Fruit fly (Drosophila melanogaster) whole organism, adult: Measurements from ENCODE around the gene CG33235.

Experiments used
- CG12768 ChIP-seq: fragments of 200-800 bp; sonication (Bioruptor generic); optimal IDR thresholded peaks from 2 replicates; lab custom pipeline; 2017; ENCODE audit warnings: missing biosample characterization, missing genetic modification characterization, mild to moderate bottlenecking, moderate library complexity, missing genetic modification reagents
- CG14711 ChIP-seq: fragments of 200-800 bp; sonication (Bioruptor generic); optimal IDR thresholded peaks from 2 replicates; lab custom pipeline; 2018; ENCODE audit warnings: missing biosample characterization, mild to moderate bottlenecking, missing genetic modification characterization, moderate library complexity
- CG5204 ChIP-seq: fragments of 200-800 bp; sonication (Bioruptor generic); optimal IDR thresholded peaks from 2 replicates; lab custom pipeline; 2016; ENCODE audit warnings: missing biosample characterization, missing genetic modification characterization
- CG7045 ChIP-seq: fragments of 200-800 bp; sonication (Bioruptor generic); optimal IDR thresholded peaks from 2 replicates; lab custom pipeline; 2017; ENCODE audit warnings: missing biosample characterization, mild to moderate bottlenecking, missing genetic modification characterization
- CG7101 ChIP-seq: fragments of 200-800 bp; sonication (Bioruptor generic); optimal IDR thresholded peaks from 2 replicates; lab custom pipeline; 2018; ENCODE audit warnings: missing biosample characterization, mild to moderate bottlenecking, missing genetic modification characterization, moderate library complexity
- ovo ChIP-seq: fragments of 200-800 bp; sonication (Bioruptor generic); optimal IDR thresholded peaks from 2 replicates; lab custom pipeline; 2016; ENCODE audit warnings: missing biosample characterization, missing genetic modification characterization
- pad ChIP-seq: fragments of 200-800 bp; sonication (Bioruptor generic); optimal IDR thresholded peaks from 3 replicates; lab custom pipeline; 2017; ENCODE audit warnings: missing biosample characterization, missing genetic modification characterization, mild to moderate bottlenecking, moderate library complexity, missing genetic modification reagents
- tj ChIP-seq: fragments of 200-800 bp; sonication (Bioruptor generic); optimal IDR thresholded peaks from 3 replicates; lab custom pipeline; 2017; ENCODE audit warnings: missing biosample characterization, mild to moderate bottlenecking, missing genetic modification characterization, moderate library complexity

- TF ChIP-seq CG12768 (GFP tag; lab: Kevin White, UChicago) (peak; percentile 45), pad (peak; percentile 18), CG5204 (GFP tag; lab: Kevin White, UChicago) (no peak), ovo (GFP tag; lab: Kevin White, UChicago) (peak; percentile 4), tj (GFP tag; lab: Kevin White, UChicago) (peak; percentile 66), CG7045 (GFP tag; lab: Kevin White, UChicago) (peak; percentile 58), CG7101 (tag; lab: Kevin White, UChicago) (peak; percentile 76), CG14711 (peak; percentile 65)
Measured at dm6 chrX:11518435-11518834, 27.1 kb upstream of the CG33235 start.
